Fruit fly (Drosophila melanogaster): ENCODE data around the gene pll.
A peak's percentile ranks its signal among the peaks of the same experiment; 100 is the strongest.

- peak; percentile 81 for TF ChIP-seq CG8478 (optimal IDR thresholded peaks at IDR 0.05)
- TF ChIP-seq Dll (optimal IDR thresholded peaks at IDR 0.05), result no peak
- no peak for TF ChIP-seq pan (optimal IDR thresholded peaks at IDR 0.05)
- no peak for TF ChIP-seq psq (optimal IDR thresholded peaks at IDR 0.05)
- no peak for TF ChIP-seq usp (GFP tag; optimal IDR thresholded peaks at IDR 0.05)
Measured at dm6 chr3R:27244742-27245400, 8.1 kb downstream of the pll start, which contains the start of gene CG18766.

Measured in whole organism.